Worm (Caenorhabditis elegans) whole organism, mixed stage, embryonic: ENCODE results near the gene cdc-42.

ENCODE experiments used
- M03D4.4 ChIP-seq: sonication (generic microtip); optimal IDR thresholded peaks from 2 replicates; lab custom pipeline; 2017; ENCODE audit warnings: mild to moderate bottlenecking, missing genetic modification characterization, missing compliant biosample characterization
- bed-3 ChIP-seq: fragments of 200-800 bp; sonication (Bioruptor generic); optimal IDR thresholded peaks from 3 replicates; lab custom pipeline; 2018; ENCODE audit warnings: mild to moderate bottlenecking, missing genetic modification characterization, moderate library complexity, missing compliant biosample characterization
- blmp-1 ChIP-seq: fragments of 150-350 bp; optimal IDR thresholded peaks from 2 replicates; lab custom pipeline; 2014; ENCODE audit warnings: missing biosample characterization, missing genetic modification characterization
- ceh-43 ChIP-seq: fragments of 200-800 bp; sonication (Bioruptor generic); optimal IDR thresholded peaks from 2 replicates; lab custom pipeline; 2018; ENCODE audit warnings: mild to moderate bottlenecking, missing genetic modification characterization, moderate library complexity, missing compliant biosample characterization
- ceh-83 ChIP-seq: fragments of 200-800 bp; sonication (Bioruptor generic); optimal IDR thresholded peaks from 2 replicates; lab custom pipeline; 2018; ENCODE audit warnings: mild to moderate bottlenecking, missing genetic modification characterization, missing compliant biosample characterization
- ces-1 ChIP-seq: fragments of 150-350 bp; optimal IDR thresholded peaks from 2 replicates; lab custom pipeline; 2014; ENCODE audit warnings: missing biosample characterization, missing genetic modification reagents, missing genetic modification characterization
- cnd-1 ChIP-seq: fragments of 200-800 bp; sonication (Bioruptor generic); optimal IDR thresholded peaks from 2 replicates; lab custom pipeline; 2018; ENCODE audit warnings: mild to moderate bottlenecking, missing genetic modification characterization, missing compliant biosample characterization
- drap-1 ChIP-seq: fragments of 200-800 bp; sonication (Bioruptor generic); optimal IDR thresholded peaks from 3 replicates; lab custom pipeline; 2018; ENCODE audit warnings: mild to moderate bottlenecking, missing genetic modification characterization, missing compliant biosample characterization
- elt-1 ChIP-seq: sonication (generic microtip); optimal IDR thresholded peaks from 2 replicates; lab custom pipeline; 2017; ENCODE audit warnings: missing genetic modification characterization, mild to moderate bottlenecking, missing compliant biosample characterization, antibody characterized with exemption, moderate library complexity, borderline replicate concordance; ENCODE audit not compliant: insufficient read depth
- elt-3 ChIP-seq: fragments of 150-350 bp; optimal IDR thresholded peaks from 2 replicates; lab custom pipeline; 2014; ENCODE audit warnings: missing biosample characterization, missing genetic modification characterization
- flh-1 ChIP-seq: fragments of 200-800 bp; sonication (Bioruptor generic); optimal IDR thresholded peaks from 2 replicates; lab custom pipeline; 2018; ENCODE audit warnings: mild to moderate bottlenecking, missing genetic modification characterization, moderate library complexity, missing compliant biosample characterization
- hlh-1 ChIP-seq: fragments of 150-350 bp; optimal IDR thresholded peaks from 2 replicates; lab custom pipeline; 2014; ENCODE audit warnings: missing biosample characterization, missing genetic modification reagents, missing genetic modification characterization
- lin-13 ChIP-seq: fragments of 150-350 bp; optimal IDR thresholded peaks from 2 replicates; lab custom pipeline; 2014; ENCODE audit warnings: missing biosample characterization, missing genetic modification characterization
- lin-32 ChIP-seq: fragments of 200-800 bp; sonication (Bioruptor generic); optimal IDR thresholded peaks from 2 replicates; lab custom pipeline; 2018; ENCODE audit warnings: mild to moderate bottlenecking, missing genetic modification characterization, missing compliant biosample characterization
- lsy-2 ChIP-seq: fragments of 150-350 bp; optimal IDR thresholded peaks from 2 replicates; lab custom pipeline; 2014; ENCODE audit warnings: missing biosample characterization, missing genetic modification characterization
- mab-5 ChIP-seq: fragments of 150-350 bp; optimal IDR thresholded peaks from 2 replicates; lab custom pipeline; 2014; ENCODE audit warnings: missing biosample characterization, missing genetic modification characterization
- mep-1 ChIP-seq: fragments of 150-350 bp; optimal IDR thresholded peaks from 2 replicates; lab custom pipeline; 2017; ENCODE audit warnings: missing biosample characterization, missing genetic modification reagents, missing genetic modification characterization, inconsistent platforms
- mls-2 ChIP-seq: sonication (generic microtip); optimal IDR thresholded peaks from 2 replicates; lab custom pipeline; 2016; ENCODE audit warnings: mild to moderate bottlenecking, missing genetic modification characterization, moderate library complexity, missing compliant biosample characterization
- nhr-2 ChIP-seq: fragments of 150-350 bp; optimal IDR thresholded peaks from 2 replicates; lab custom pipeline; 2014; ENCODE audit warnings: missing biosample characterization, missing genetic modification characterization
- nhr-237 ChIP-seq: fragments of 150-350 bp; optimal IDR thresholded peaks from 2 replicates; lab custom pipeline; 2014; ENCODE audit warnings: missing biosample characterization, missing genetic modification characterization
- nhr-28 ChIP-seq: fragments of 150-350 bp; optimal IDR thresholded peaks from 2 replicates; lab custom pipeline; 2014; ENCODE audit warnings: missing biosample characterization, missing genetic modification characterization
- nhr-76 ChIP-seq: sonication (generic microtip); optimal IDR thresholded peaks from 2 replicates; lab custom pipeline; 2017; ENCODE audit warnings: missing biosample characterization, missing genetic modification characterization
- pha-4 ChIP-seq: fragments of 150-350 bp; optimal IDR thresholded peaks from 2 replicates; lab custom pipeline; 2018; ENCODE audit warnings: missing biosample characterization, missing genetic modification reagents, missing genetic modification characterization
- sem-2 ChIP-seq: fragments of 200-800 bp; sonication (Bioruptor generic); optimal IDR thresholded peaks from 2 replicates; lab custom pipeline; 2018; ENCODE audit warnings: mild to moderate bottlenecking, missing genetic modification characterization, missing compliant biosample characterization
- sptf-1 ChIP-seq: sonication (generic microtip); optimal IDR thresholded peaks from 2 replicates; lab custom pipeline; 2017; ENCODE audit warnings: mild to moderate bottlenecking, missing genetic modification characterization, moderate library complexity, missing compliant biosample characterization
- unc-120 ChIP-seq: sonication (generic microtip); optimal IDR thresholded peaks from 2 replicates; lab custom pipeline; 2017; ENCODE audit warnings: missing genetic modification characterization, missing compliant biosample characterization; ENCODE audit not compliant: poor library complexity, severe bottlenecking
- unc-39 ChIP-seq: fragments of 150-350 bp; optimal IDR thresholded peaks from 2 replicates; lab custom pipeline; 2014; ENCODE audit warnings: missing biosample characterization, missing genetic modification characterization
- unc-62 ChIP-seq: fragments of 150-350 bp; optimal IDR thresholded peaks from 2 replicates; lab custom pipeline; 2014; ENCODE audit warnings: missing biosample characterization, missing genetic modification reagents, missing genetic modification characterization
- ztf-11 ChIP-seq: fragments of 150-350 bp; optimal IDR thresholded peaks from 2 replicates; lab custom pipeline; 2014; ENCODE audit warnings: missing biosample characterization, missing genetic modification characterization

cdc-42 gene

DNA sequence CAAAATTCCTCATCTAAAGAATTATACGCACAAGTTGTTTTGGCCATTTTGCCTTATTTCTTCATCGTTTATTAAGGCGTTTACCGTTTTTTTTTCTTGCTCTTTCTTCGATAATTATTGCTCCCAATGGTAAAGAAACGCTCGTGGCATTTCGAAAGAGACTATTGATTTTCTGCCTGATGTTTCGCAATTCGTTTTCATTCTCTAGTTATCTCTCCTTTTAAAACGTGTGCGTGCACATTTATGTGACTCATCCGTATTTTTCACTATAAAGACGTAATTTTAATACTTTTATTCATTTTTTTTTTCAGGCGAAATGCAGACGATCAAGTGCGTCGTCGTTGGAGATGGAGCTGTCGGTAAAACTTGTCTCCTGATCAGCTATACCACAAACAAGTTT lies at the start of gene cdc-42:
Gene cdc-42 (plus strand): TSS at position 312 of the 400 bp plus-strand sequence.
- no peak for TF ChIP-seq blmp-1 (tag; lab: Kevin White, UChicago)
- peak; percentile 11 for TF ChIP-seq ces-1 (GFP tag; lab: Kevin White, UChicago)

DNA sequence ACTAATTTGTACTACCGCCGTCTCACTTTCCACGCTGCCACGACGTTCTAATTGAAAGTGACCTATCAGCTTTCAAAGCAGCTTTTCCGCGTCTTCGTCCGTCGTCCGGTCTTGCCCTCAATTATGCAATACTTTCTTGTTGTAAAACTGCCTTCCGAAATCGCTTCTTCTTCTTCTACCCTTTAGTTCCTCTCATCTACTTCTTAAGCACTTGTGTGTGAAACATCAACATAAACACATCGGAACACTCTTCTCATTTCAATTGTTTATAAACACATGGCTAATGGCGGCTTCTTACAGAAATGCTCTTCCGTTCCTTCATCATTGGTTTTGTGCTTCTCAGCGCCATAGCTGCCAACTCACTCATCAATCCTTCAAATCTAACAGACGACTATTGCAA lies 45.9 kb upstream of the cdc-42 start, which contains the start of gene F35D2.3:
Gene F35D2.3 (plus strand): TSS at position 301 of the 400 bp plus-strand sequence.
- TF ChIP-seq ceh-43 (GFP tag; lab: Kevin White, UChicago) (no peak), mls-2 (tag; lab: Kevin White, UChicago) (no peak), pha-4 (tag; lab: Kevin White, UChicago) (no peak), unc-120 (tag; lab: Kevin White, UChicago) (no peak), lin-32 (GFP tag; lab: Kevin White, UChicago) (no peak), nhr-76 (tag; lab: Kevin White, UChicago) (no peak), bed-3 (GFP tag; lab: Kevin White, UChicago) (no peak), nhr-28 (tag; lab: Kevin White, UChicago) (no peak), mab-5 (tag; lab: Kevin White, UChicago) (no peak), elt-1 (tag; lab: Kevin White, UChicago) (no peak), ztf-11 (tag; lab: Kevin White, UChicago) (no peak), lin-13 (tag; lab: Kevin White, UChicago) (no peak), nhr-237 (tag; lab: Kevin White, UChicago) (no peak), mep-1 (tag; lab: Kevin White, UChicago) (no peak)

DNA sequence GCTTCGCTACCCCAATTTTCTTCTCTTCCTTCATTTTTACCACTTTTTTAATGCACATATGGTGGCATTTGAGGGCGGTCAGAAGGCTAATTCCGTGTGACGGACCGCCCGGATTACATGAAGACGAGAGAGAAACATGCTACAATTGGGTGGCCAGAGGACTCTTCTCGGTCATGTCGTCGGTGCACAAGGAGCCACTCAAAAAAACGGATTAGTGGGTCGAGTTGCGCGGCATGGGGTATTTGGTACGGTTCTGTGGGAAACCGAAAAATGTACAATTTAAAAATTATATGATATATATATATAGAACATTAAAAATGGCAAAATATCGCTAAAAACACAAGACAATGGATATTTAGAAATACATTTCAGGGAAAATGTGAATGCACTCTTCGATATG lies 45.4 kb upstream of the cdc-42 start:
- peak; percentile 87 for TF ChIP-seq nhr-2
- TF ChIP-seq unc-62 (GFP tag; lab: Kevin White, UChicago) = no peak

DNA sequence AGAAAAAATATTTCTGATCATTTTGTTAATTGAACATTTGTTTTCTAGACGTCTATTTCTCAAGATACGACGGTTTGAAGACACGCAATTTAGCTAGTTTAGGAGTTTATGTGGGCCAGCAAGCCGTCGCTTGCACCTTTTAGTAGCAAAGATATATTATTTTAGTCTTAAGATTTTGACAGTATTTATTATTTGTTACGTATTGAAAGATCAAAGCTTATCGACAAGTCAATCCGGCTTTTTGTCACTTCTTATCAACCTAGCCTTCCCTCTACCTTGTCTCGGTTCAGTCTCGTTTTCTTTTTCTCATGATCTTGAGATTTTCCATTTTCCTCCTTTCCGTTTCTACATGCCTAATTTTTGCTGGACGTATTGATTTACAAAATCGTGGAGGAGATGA lies 42.1 kb upstream of the cdc-42 start, which contains the start of gene F35D2.2:
Gene F35D2.2 (plus strand): TSS at position 301 of the 400 bp plus-strand sequence.
- TF ChIP-seq nhr-2 (no peak), flh-1 (GFP tag; lab: Kevin White, UChicago) (no peak)

DNA sequence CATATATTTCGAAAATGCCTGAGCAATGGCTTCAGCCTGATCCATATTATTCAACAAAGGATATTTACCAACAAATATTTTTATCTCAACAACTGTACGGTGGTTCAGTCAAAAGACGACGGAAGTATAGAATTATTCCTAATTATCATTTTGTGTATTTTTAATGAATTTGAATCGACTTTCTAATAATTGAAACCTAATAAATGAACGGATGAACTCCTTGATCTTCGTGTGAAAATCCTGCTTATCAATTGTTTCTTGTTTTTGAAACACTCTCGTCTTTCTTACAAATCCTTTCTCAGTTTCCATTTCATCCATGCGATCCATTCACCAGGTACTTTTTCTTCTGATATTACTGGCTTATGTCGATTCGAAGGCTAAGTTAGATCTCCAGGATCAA lies 40.6 kb upstream of the cdc-42 start, which contains the start of gene F35D2.1:
Gene F35D2.1 (plus strand): TSS at position 301 of the 400 bp plus-strand sequence.
- TF ChIP-seq ztf-11 (tag; lab: Kevin White, UChicago) (no peak), ceh-83 (GFP tag; lab: Kevin White, UChicago) (no peak), sem-2 (GFP tag; lab: Kevin White, UChicago) (no peak), elt-3 (tag; lab: Kevin White, UChicago) (no peak), lin-32 (GFP tag; lab: Kevin White, UChicago) (no peak), hlh-1 (tag; lab: Kevin White, UChicago) (no peak), drap-1 (GFP tag; lab: Kevin White, UChicago) (no peak), mep-1 (tag; lab: Kevin White, UChicago) (no peak), M03D4.4 (tag; lab: Kevin White, UChicago) (no peak), pha-4 (tag; lab: Kevin White, UChicago) (no peak)

DNA sequence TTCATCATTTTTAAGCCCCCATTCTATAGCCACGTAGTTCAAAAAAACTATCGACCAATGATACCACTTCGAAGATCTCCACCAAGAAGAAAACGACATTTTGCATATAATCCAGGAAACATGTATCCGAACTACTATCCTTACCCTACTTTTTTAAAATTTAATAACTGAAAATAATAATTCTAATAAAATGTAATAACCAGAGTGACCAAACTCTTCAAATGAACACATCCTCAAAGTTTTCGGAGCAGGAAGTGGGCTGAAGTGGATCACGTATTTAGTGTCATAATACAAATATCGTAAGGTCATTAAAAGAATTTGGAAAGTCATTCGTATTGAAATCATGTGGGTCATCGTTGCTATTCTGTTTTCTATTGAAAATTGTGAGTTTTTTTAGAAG lies 38.8 kb upstream of the cdc-42 start, which contains the start of gene F35D2.6:
Gene F35D2.6 (plus strand): TSS at position 301 of the 400 bp plus-strand sequence.
- TF ChIP-seq bed-3 (GFP tag; lab: Kevin White, UChicago) (no peak), hlh-1 (tag; lab: Kevin White, UChicago) (no peak), ceh-83 (GFP tag; lab: Kevin White, UChicago) (no peak), sptf-1 (tag; lab: Kevin White, UChicago) (no peak), flh-1 (GFP tag; lab: Kevin White, UChicago) (no peak), elt-3 (tag; lab: Kevin White, UChicago) (no peak), M03D4.4 (tag; lab: Kevin White, UChicago) (no peak), nhr-237 (tag; lab: Kevin White, UChicago) (no peak), pha-4 (tag; lab: Kevin White, UChicago) (no peak), lsy-2 (tag; lab: Kevin White, UChicago) (no peak), unc-39 (tag; lab: Kevin White, UChicago) (no peak), cnd-1 (no peak), ceh-43 (GFP tag; lab: Kevin White, UChicago) (no peak), sem-2 (GFP tag; lab: Kevin White, UChicago) (no peak)
